Fruit fly (Drosophila melanogaster): ENCODE results near the gene rept.
A peak's percentile ranks its signal among the peaks of the same experiment; 100 is the strongest.

rept gene

DNA sequence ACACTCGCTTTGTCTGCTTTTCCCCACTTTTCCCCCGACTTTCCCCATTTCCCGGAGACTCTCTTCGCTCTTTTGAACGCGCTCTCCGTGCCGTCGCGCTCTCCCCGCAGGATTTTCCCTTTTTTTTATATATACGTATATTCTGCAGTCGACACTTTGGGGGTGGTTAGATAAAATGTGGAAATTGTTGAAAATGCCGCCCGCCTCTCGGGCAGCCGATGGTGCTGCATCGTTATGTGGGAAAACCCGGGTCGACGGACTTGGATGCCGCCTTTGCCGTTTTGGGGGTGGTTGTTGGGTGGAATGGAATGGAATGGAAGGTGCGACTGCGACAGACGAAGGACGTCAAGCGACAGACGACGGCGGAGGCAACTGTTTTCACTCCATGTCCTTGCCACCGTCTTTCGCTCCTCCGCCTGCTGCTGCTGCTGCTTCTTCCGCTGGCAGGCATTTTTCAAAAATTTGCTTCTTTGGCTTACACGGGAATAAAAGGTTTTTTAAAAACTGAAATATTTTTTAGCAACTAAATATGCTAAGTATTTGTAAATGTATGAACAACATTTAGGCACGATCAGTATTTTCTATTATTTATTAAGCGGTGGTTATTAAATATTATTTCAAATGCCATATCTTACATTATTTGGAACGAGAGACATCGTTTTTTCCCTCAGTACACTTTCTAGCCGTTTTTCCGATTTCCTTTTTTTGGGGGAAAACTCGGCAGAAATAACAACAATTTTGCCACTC lies 24.2 kb upstream of the rept start (continued):
- TF ChIP-seq CG2202 (tag; optimal IDR thresholded peaks at IDR 0.05) (no peak), ham (GFP tag; IDR thresholded peaks at IDR 0.05) (no peak), kay (GFP tag; optimal IDR thresholded peaks at IDR 0.05) (no peak), pan (optimal IDR thresholded peaks at IDR 0.05) (no peak), pan (GFP tag; optimal IDR thresholded peaks at IDR 0.05 in 1 of 2, IDR thresholded peaks at IDR 0.05 in 1 of 2) (no peak), fd64A (GFP tag; optimal IDR thresholded peaks at IDR 0.05) (no peak), ara (GFP tag; IDR thresholded peaks at IDR 0.05) (no peak), CG4854 (GFP tag; optimal IDR thresholded peaks at IDR 0.05) (no peak), ewg (GFP tag; optimal IDR thresholded peaks at IDR 0.05) (peak; percentile 7), Nf-YB (GFP tag; optimal IDR thresholded peaks at IDR 0.05) (no peak), H2.0 (GFP tag; IDR thresholded peaks at IDR 0.05) (no peak), Dad (GFP tag; optimal IDR thresholded peaks at IDR 0.05) (no peak), vfl (GFP tag; optimal IDR thresholded peaks at IDR 0.05) (no peak), D (optimal IDR thresholded peaks at IDR 0.05) (no peak), D (GFP tag; optimal IDR thresholded peaks at IDR 0.05) (no peak), Hr3 (GFP tag; optimal IDR thresholded peaks at IDR 0.05) (no peak), CG17186 (GFP tag; optimal IDR thresholded peaks at IDR 0.05) (no peak), Dip2 (GFP tag; IDR thresholded peaks at IDR 0.05) (no peak), ken (GFP tag; IDR thresholded peaks at IDR 0.05) (no peak), CG11695 (GFP tag; IDR thresholded peaks at IDR 0.05) (0 out of 3 replicates have a peak, but pooled peaks have one; percentile 9), CG17328 (GFP tag; IDR thresholded peaks at IDR 0.05) (no peak), CG15011 (GFP tag; optimal IDR thresholded peaks at IDR 0.05) (no peak), Bdp1 (GFP tag; optimal IDR thresholded peaks at IDR 0.05) (no peak), Asciz (GFP tag; optimal IDR thresholded peaks at IDR 0.05) (peak; percentile 20), CG7987 (GFP tag; optimal IDR thresholded peaks at IDR 0.05) (no peak), cg (GFP tag; optimal IDR thresholded peaks at IDR 0.05) (no peak), ERR (GFP tag; optimal IDR thresholded peaks at IDR 0.05) (no peak), CG1602 (GFP tag; optimal IDR thresholded peaks at IDR 0.05) (no peak), Oli (tag; optimal IDR thresholded peaks at IDR 0.05) (peak; percentile 18), CG10321 (GFP tag; IDR thresholded peaks at IDR 0.05) (no peak), gcm2 (GFP tag; optimal IDR thresholded peaks at IDR 0.05) (no peak), nmo (GFP tag; optimal IDR thresholded peaks at IDR 0.05) (peak; percentile 9), ems (GFP tag; optimal IDR thresholded peaks at IDR 0.05) (no peak), ac (GFP tag; optimal IDR thresholded peaks at IDR 0.05) (no peak), Doc3 (GFP tag; IDR thresholded peaks at IDR 0.05; ENCODE audit: partially characterized antibody) (no peak), Kr (GFP tag; optimal IDR thresholded peaks at IDR 0.05) (no peak), exex (tag; optimal IDR thresholded peaks at IDR 0.05) (no peak), CG17612 (GFP tag; IDR thresholded peaks at IDR 0.05) (no peak), CG9437 (GFP tag; optimal IDR thresholded peaks at IDR 0.05) (no peak), row (GFP tag; IDR thresholded peaks at IDR 0.05) (peak; percentile 64), CG10565 (GFP tag; optimal IDR thresholded peaks at IDR 0.05) (no peak), pita (GFP tag; optimal IDR thresholded peaks at IDR 0.05) (no peak), slou (GFP tag; optimal IDR thresholded peaks at IDR 0.05) (no peak), CG11247 (GFP tag; IDR thresholded peaks at IDR 0.05) (no peak), CG7839 (tag; optimal IDR thresholded peaks at IDR 0.05) (peak; percentile 52), CG18262 (tag; optimal IDR thresholded peaks at IDR 0.05) (peak; percentile 47), MESR4 (GFP tag; optimal IDR thresholded peaks at IDR 0.05) (no peak), Scr (GFP tag; IDR thresholded peaks at IDR 0.05; ENCODE audit: partially characterized antibody) (no peak), mld (GFP tag; IDR thresholded peaks at IDR 0.05; ENCODE audit: partially characterized antibody) (no peak), rib (GFP tag; IDR thresholded peaks at IDR 0.05) (0 out of 2 replicates have a peak, but pooled peaks have one; percentile 13), CG33213 (GFP tag; optimal IDR thresholded peaks at IDR 0.05) (no peak)

Measured in whole organism, embryonic.